Worm (Caenorhabditis elegans): ENCODE results near the gene ocr-1.

Gene ocr-1

DNA sequence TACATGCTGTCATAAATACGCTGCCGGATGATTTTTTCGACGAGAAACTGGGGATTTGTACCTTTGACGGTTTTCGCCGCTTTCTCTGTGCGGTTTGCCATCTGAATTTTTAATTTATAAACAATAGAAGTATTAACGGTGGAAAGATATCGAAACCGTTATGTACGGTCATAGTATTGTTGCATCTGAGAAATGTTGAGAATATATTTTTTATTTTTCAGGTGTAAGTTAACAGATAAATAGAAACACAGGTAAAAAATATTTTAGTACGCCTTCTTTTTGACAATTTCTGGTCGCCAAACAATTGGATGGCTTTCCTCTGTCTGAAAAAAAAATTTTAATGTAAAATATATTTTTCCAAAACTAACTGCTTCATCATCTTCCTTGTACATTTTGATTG, 41.8 kb downstream of the ocr-1 start, which contains the start of gene prp-38:
TSS of gene prp-38 (minus strand) at position 101 of the 400 bp plus-strand sequence.
- TF ChIP-seq madf-6 (GFP tag; IDR thresholded peaks at IDR 0.05) (0 out of 2 replicates have a peak, but pooled peaks have one; percentile 32), him-1 (tag; optimal IDR thresholded peaks at IDR 0.05) (no peak), Y95B8A.8 (GFP tag; IDR thresholded peaks at IDR 0.05) (no peak)

DNA sequence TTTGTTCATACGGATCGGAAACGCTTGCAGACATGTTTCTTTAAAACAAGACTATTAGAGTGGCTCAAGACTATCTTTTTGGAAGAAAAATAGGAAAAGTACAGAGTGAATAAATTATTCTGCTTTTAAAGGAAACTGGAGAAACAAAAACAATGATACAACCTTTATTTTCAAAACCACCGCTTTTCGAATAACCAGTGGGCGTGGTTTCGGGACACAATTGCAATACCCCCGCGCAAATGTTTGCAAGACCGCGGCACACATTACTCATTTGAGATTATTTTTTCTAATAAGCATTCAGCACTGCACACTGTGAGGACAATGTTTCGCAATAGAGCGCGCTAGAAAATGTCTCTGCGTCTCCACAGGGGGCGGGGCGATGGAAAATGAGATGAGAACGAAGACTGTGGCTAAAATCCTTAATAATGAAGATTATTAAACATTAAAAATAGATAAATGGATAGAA, 43.7 kb downstream of the ocr-1 start, which contains the start of gene plrg-1:
TSS of gene plrg-1 (minus strand) at position 51 of the 466 bp plus-strand sequence.
- TF ChIP-seq lag-1 (GFP tag; IDR thresholded peaks at IDR 0.05) (0 out of 2 replicates have a peak, but pooled peaks have one; percentile 49), ceh-27 (GFP tag; optimal IDR thresholded peaks at IDR 0.05) (peak; percentile 92), fkh-3 (tag; optimal IDR thresholded peaks at IDR 0.05) (no peak), lin-35 (GFP tag; optimal IDR thresholded peaks at IDR 0.05) (peak in 1 of 3 experiments; percentile 76), F57A8.1 (GFP tag; optimal IDR thresholded peaks at IDR 0.05) (no peak), ceh-100 (GFP tag; IDR thresholded peaks at IDR 0.05) (peak; percentile 88), unc-62 (GFP tag; optimal IDR thresholded peaks at IDR 0.05) (no peak), F10E7.11 (tag; optimal IDR thresholded peaks at IDR 0.05) (no peak), C06A6.2 (GFP tag; conservative IDR thresholded peaks at IDR 0.05) (peak; percentile 96), C17E4.6 (GFP tag; IDR thresholded peaks at IDR 0.05) (peak; percentile 19; the same call in 1 of the 2 replicates), ztf-18 (tag; optimal IDR thresholded peaks at IDR 0.05) (peak; percentile 73), T26A5.8 (tag; optimal IDR thresholded peaks at IDR 0.05) (no peak), tbx-9 (tag; optimal IDR thresholded peaks at IDR 0.05; ENCODE audit: borderline replicate concordance) (no peak), F22D6.2 (tag; optimal IDR thresholded peaks at IDR 0.05) (peak; percentile 39), B0019.2 (GFP tag; conservative IDR thresholded peaks at IDR 0.05) (peak; percentile 73), T07F8.4 (tag; optimal IDR thresholded peaks at IDR 0.05) (peak; percentile 62), him-1 (tag; optimal IDR thresholded peaks at IDR 0.05) (peak; percentile 47), hlh-12 (tag; optimal IDR thresholded peaks at IDR 0.05) (no peak), atf-7 (tag; optimal IDR thresholded peaks at IDR 0.05) (peak; percentile 58), snpc-3.4 (tag; optimal IDR thresholded peaks at IDR 0.05) (peak; percentile 73), cebp-1 (GFP tag; IDR thresholded peaks at IDR 0.05) (peak; percentile 99), cebp-1 (tag; optimal IDR thresholded peaks at IDR 0.05) (peak; percentile 99), D2030.7 (GFP tag; IDR thresholded peaks at IDR 0.05) (peak; percentile 94), mxl-1 (tag; optimal IDR thresholded peaks at IDR 0.05) (no peak), snpc-1.1 (tag; optimal IDR thresholded peaks at IDR 0.05; ENCODE audit: insufficient read depth) (peak; percentile 51), chd-7 (tag; optimal IDR thresholded peaks at IDR 0.05) (peak; percentile 74), egl-18 (GFP tag; IDR thresholded peaks at IDR 0.05) (0 out of 2 replicates have a peak, but pooled peaks have one; percentile 33), B0035.1 (tag; optimal IDR thresholded peaks at IDR 0.05) (no peak), nhr-80 (tag; optimal IDR thresholded peaks at IDR 0.05) (peak; percentile 91), ZK185.1 (tag; optimal IDR thresholded peaks at IDR 0.05; ENCODE audit: poor library complexity, severe bottlenecking) (peak; percentile 91), aptf-3 (GFP tag; IDR thresholded peaks at IDR 0.05) (no peak), ccch-3 (GFP tag; optimal IDR thresholded peaks at IDR 0.05) (no peak), rec-8 (tag; optimal IDR thresholded peaks at IDR 0.05) (peak; percentile 20 to 60), unc-130 (GFP tag; optimal IDR thresholded peaks at IDR 0.05) (peak; percentile 58), nhr-120 (GFP tag; IDR thresholded peaks at IDR 0.05) (no peak), K12H6.12 (tag; optimal IDR thresholded peaks at IDR 0.05) (peak; percentile 45), lsl-1 (GFP tag; optimal IDR thresholded peaks at IDR 0.05) (peak; percentile 74), Y79H2A.3 (GFP tag; conservative IDR thresholded peaks at IDR 0.05) (0 out of 2 replicates have a peak, but pooled peaks have one; percentile 74), tbp1 (GFP tag; optimal IDR thresholded peaks at IDR 0.05) (peak; percentile 69), Y53G8AR.9 (GFP tag; conservative IDR thresholded peaks at IDR 0.05) (peak; percentile 85), nfyb-1 (GFP tag; IDR thresholded peaks at IDR 0.05) (peak; percentile 92), Y95B8A.8 (GFP tag; IDR thresholded peaks at IDR 0.05) (peak; percentile 79; the same call in 1 of the 2 replicates), ztf-28 (GFP tag; IDR thresholded peaks at IDR 0.05) (peak; percentile 82), hsf-1 (GFP tag; IDR thresholded peaks at IDR 0.05) (peak; percentile 78), hmg-20 (GFP tag; IDR thresholded peaks at IDR 0.05) (peak; percentile 79)

Data from whole organism, young adult.